Fruit fly (Drosophila melanogaster) whole organism, embryonic: Measurements from ENCODE around the gene dah.

Experiments used
- ATbp ChIP-seq: fragments of 200-800 bp; sonication (Bioruptor generic); optimal IDR thresholded peaks from 2 replicates; lab custom pipeline; 2017; ENCODE audit warnings: missing biosample characterization, mild to moderate bottlenecking, missing genetic modification characterization, missing genetic modification reagents
- B-H1 ChIP-seq: fragments of 200-800 bp; sonication (Bioruptor generic); IDR thresholded peaks from 3 replicates; pipeline ENCODE4 v1.3.6; 2022; ENCODE audit warnings: missing biosample characterization, missing genetic modification characterization
- B-H2 ChIP-seq: fragments of 200-800 bp; sonication (Bioruptor generic); optimal IDR thresholded peaks from 2 replicates; lab custom pipeline; 2018; ENCODE audit warnings: missing biosample characterization, mild to moderate bottlenecking, missing genetic modification characterization
- CG11456 ChIP-seq: fragments of 200-800 bp; sonication (Bioruptor generic); IDR thresholded peaks from 3 replicates; pipeline ENCODE4 v1.3.6; 2022; ENCODE audit warnings: missing biosample characterization, missing genetic modification characterization
- CG11560 ChIP-seq: fragments of 200-800 bp; sonication (Bioruptor generic); IDR thresholded peaks from 3 replicates; pipeline ENCODE4 v1.3.6; 2022; ENCODE audit warnings: missing biosample characterization, missing genetic modification characterization
- CG12236 ChIP-seq: fragments of 200-800 bp; sonication (Bioruptor generic); optimal IDR thresholded peaks from 2 replicates; lab custom pipeline; 2016; ENCODE audit warnings: missing biosample characterization, missing genetic modification characterization
- CG1233 ChIP-seq: fragments of 200-800 bp; sonication (Bioruptor generic); optimal IDR thresholded peaks from 4 replicates; lab custom pipeline; 2018; ENCODE audit warnings: missing biosample characterization, mild to moderate bottlenecking, missing genetic modification characterization
- CG13287 ChIP-seq: fragments of 200-800 bp; sonication (Bioruptor generic); IDR thresholded peaks from 2 replicates; pipeline ENCODE4 v1.3.6; 2022; ENCODE audit warnings: missing biosample characterization, missing genetic modification characterization; ENCODE audit not compliant: partially characterized antibody
- CG1647 ChIP-seq: fragments of 200-800 bp; sonication (Bioruptor generic); optimal IDR thresholded peaks from 3 replicates; lab custom pipeline; 2016; ENCODE audit warnings: missing biosample characterization, missing genetic modification characterization
- CG17328 ChIP-seq: fragments of 200-800 bp; sonication (Bioruptor generic); IDR thresholded peaks from 2 replicates; pipeline ENCODE4 v1.3.6; 2022; ENCODE audit warnings: missing biosample characterization, missing genetic modification characterization
- CG18599 ChIP-seq: fragments of 200-800 bp; sonication (Bioruptor generic); optimal IDR thresholded peaks from 3 replicates; lab custom pipeline; 2017; ENCODE audit warnings: missing biosample characterization, missing genetic modification characterization, mild to moderate bottlenecking, moderate library complexity, missing genetic modification reagents
- CG2116 ChIP-seq: fragments of 200-800 bp; sonication (Bioruptor generic); optimal IDR thresholded peaks from 3 replicates; lab custom pipeline; 2018; ENCODE audit warnings: missing biosample characterization, mild to moderate bottlenecking, missing genetic modification characterization
- CG4820 ChIP-seq: fragments of 200-800 bp; sonication (Bioruptor generic); optimal IDR thresholded peaks from 3 replicates; lab custom pipeline; 2016; ENCODE audit warnings: missing biosample characterization, missing genetic modification characterization
- CG5953 ChIP-seq: fragments of 200-800 bp; sonication (Bioruptor generic); IDR thresholded peaks from 2 replicates; pipeline ENCODE4 v1.3.6; 2022; ENCODE audit warnings: missing biosample characterization, missing genetic modification characterization
- CG6791 ChIP-seq: fragments of 200-800 bp; sonication (Bioruptor generic); IDR thresholded peaks from 3 replicates; pipeline ENCODE4 v1.3.6; 2022; ENCODE audit warnings: missing biosample characterization, missing genetic modification characterization; ENCODE audit not compliant: partially characterized antibody
- CG7786 ChIP-seq: fragments of 200-800 bp; sonication (Bioruptor generic); optimal IDR thresholded peaks from 2 replicates; lab custom pipeline; 2016; ENCODE audit warnings: missing biosample characterization, missing genetic modification characterization
- CG7839 ChIP-seq: fragments of 200-800 bp; sonication (Bioruptor generic); optimal IDR thresholded peaks from 3 replicates; lab custom pipeline; 2018; ENCODE audit warnings: missing biosample characterization, mild to moderate bottlenecking, missing genetic modification characterization, moderate library complexity
- CG8089 ChIP-seq: fragments of 200-800 bp; sonication (Bioruptor generic); optimal IDR thresholded peaks from 3 replicates; lab custom pipeline; 2016; ENCODE audit warnings: missing biosample characterization, missing genetic modification characterization
- CG8388 ChIP-seq: fragments of 200-800 bp; sonication (Bioruptor generic); optimal IDR thresholded peaks from 2 replicates; lab custom pipeline; 2019; ENCODE audit warnings: missing biosample characterization, mild to moderate bottlenecking, missing genetic modification characterization, moderate library complexity
- CG8478 ChIP-seq: fragments of >200 bp; optimal IDR thresholded peaks from 2 replicates; lab custom pipeline; 2018
- CG9609 ChIP-seq: fragments of 200-800 bp; sonication (Bioruptor generic); optimal IDR thresholded peaks from 3 replicates; lab custom pipeline; 2016; ENCODE audit warnings: missing biosample characterization, missing genetic modification characterization
- CG9876 ChIP-seq: fragments of 200-800 bp; sonication (Bioruptor generic); optimal IDR thresholded peaks from 2 replicates; lab custom pipeline; 2016; ENCODE audit warnings: missing biosample characterization, missing genetic modification characterization
- CG9932 ChIP-seq: fragments of 200-800 bp; sonication (Bioruptor generic); IDR thresholded peaks from 2 replicates; pipeline ENCODE4 v1.3.6; 2022; ENCODE audit warnings: missing biosample characterization, missing genetic modification characterization
- D ChIP-seq, 2 experiments: fragments of 200-800 bp in 1 of 2; fragments of >200 bp in 1 of 2; sonication (Bioruptor generic) in 1 of 2; optimal IDR thresholded peaks; 2 replicates in 1 of 2; 3 replicates in 1 of 2; lab custom pipeline; 2017; ENCODE audit warnings: mild to moderate bottlenecking in 1 of 2, missing biosample characterization in 1 of 2, missing genetic modification characterization in 1 of 2, missing genetic modification reagents in 1 of 2
- D19B ChIP-seq: fragments of 200-800 bp; sonication (Bioruptor generic); optimal IDR thresholded peaks from 2 replicates; lab custom pipeline; 2017; ENCODE audit warnings: missing biosample characterization, mild to moderate bottlenecking, missing genetic modification characterization
- Hr3 ChIP-seq: fragments of 200-800 bp; sonication (Bioruptor generic); optimal IDR thresholded peaks from 3 replicates; lab custom pipeline; 2016; ENCODE audit warnings: missing biosample characterization, missing genetic modification characterization
- Max ChIP-seq: fragments of 200-800 bp; sonication (Bioruptor generic); optimal IDR thresholded peaks from 2 replicates; lab custom pipeline; 2016; ENCODE audit warnings: missing biosample characterization, mild to moderate bottlenecking, missing genetic modification characterization
- Sox100B ChIP-seq: fragments of 200-800 bp; sonication (Bioruptor generic); optimal IDR thresholded peaks from 3 replicates; lab custom pipeline; 2018; ENCODE audit warnings: missing biosample characterization, mild to moderate bottlenecking, missing genetic modification characterization
- ato ChIP-seq: fragments of 200-800 bp; sonication (Bioruptor generic); IDR thresholded peaks from 2 replicates; pipeline ENCODE4 v1.3.6; 2022; ENCODE audit warnings: missing biosample characterization, missing genetic modification characterization; ENCODE audit not compliant: partially characterized antibody
- cato ChIP-seq: fragments of 200-800 bp; sonication (Bioruptor generic); optimal IDR thresholded peaks from 2 replicates; lab custom pipeline; 2016; ENCODE audit warnings: missing biosample characterization, missing genetic modification characterization, borderline replicate concordance
- en ChIP-seq: fragments of 200-800 bp; sonication (Bioruptor generic); optimal IDR thresholded peaks from 2 replicates; lab custom pipeline; 2016; ENCODE audit warnings: missing biosample characterization, missing genetic modification characterization
- fd64A ChIP-seq: fragments of 200-800 bp; sonication (Bioruptor generic); optimal IDR thresholded peaks from 3 replicates; lab custom pipeline; 2018; ENCODE audit warnings: missing biosample characterization, mild to moderate bottlenecking, missing genetic modification characterization
- gce ChIP-seq: fragments of 200-800 bp; sonication (Bioruptor generic); IDR thresholded peaks from 3 replicates; pipeline ENCODE4 v1.3.6; 2022; ENCODE audit warnings: missing biosample characterization, missing genetic modification characterization
- gt ChIP-seq: fragments of 200-800 bp; sonication (Bioruptor generic); IDR thresholded peaks from 2 replicates; pipeline ENCODE4 v1.3.6; 2022; ENCODE audit warnings: missing biosample characterization, missing genetic modification characterization
- hth ChIP-seq: fragments of >200 bp; optimal IDR thresholded peaks from 2 replicates; lab custom pipeline; 2017; ENCODE audit warnings: inconsistent platforms
- jigr1 ChIP-seq: fragments of 200-800 bp; sonication (Bioruptor generic); IDR thresholded peaks from 3 replicates; pipeline ENCODE4 v1.3.6; 2022; ENCODE audit warnings: missing biosample characterization, missing genetic modification characterization
- lab ChIP-seq: fragments of 200-800 bp; sonication (Bioruptor generic); optimal IDR thresholded peaks from 3 replicates; lab custom pipeline; 2017; ENCODE audit warnings: missing biosample characterization, missing genetic modification characterization, mild to moderate bottlenecking, moderate library complexity, missing genetic modification reagents
- lov ChIP-seq, 2 experiments: fragments of 200-800 bp in 1 of 2; fragments of >200 bp in 1 of 2; sonication (Bioruptor generic) in 1 of 2; IDR thresholded peaks in 1 of 2; optimal IDR thresholded peaks in 1 of 2; 2 replicates in 1 of 2; 3 replicates in 1 of 2; pipeline versions ENCODE4 v1.3.6 to Lab custom; 2017 to 2022; ENCODE audit warnings: missing biosample characterization in 1 of 2, missing genetic modification characterization in 1 of 2
- prd ChIP-seq, 3 experiments: fragments of >200 bp in 2 of 3; fragments of 200-800 bp in 1 of 3; sonication (Bioruptor generic) in 1 of 3; optimal IDR thresholded peaks in 2 of 3; IDR thresholded peaks in 1 of 3; 2 replicates in 2 of 3; 3 replicates in 1 of 3; pipeline versions ENCODE4 v1.3.6 to Lab custom; 2017 to 2022; ENCODE audit warnings: missing biosample characterization in 1 of 3, missing genetic modification characterization in 1 of 3
- ranshi ChIP-seq: fragments of 200-800 bp; sonication (Bioruptor generic); IDR thresholded peaks from 2 replicates; pipeline ENCODE4 v1.3.6; 2022; ENCODE audit warnings: missing biosample characterization, missing genetic modification characterization
- row ChIP-seq: fragments of 200-800 bp; sonication (Bioruptor generic); IDR thresholded peaks from 3 replicates; pipeline ENCODE4 v1.3.6; 2022; ENCODE audit warnings: missing biosample characterization, missing genetic modification characterization
- schlank ChIP-seq: fragments of 200-800 bp; sonication (Bioruptor generic); optimal IDR thresholded peaks from 2 replicates; lab custom pipeline; 2018; ENCODE audit warnings: missing biosample characterization, mild to moderate bottlenecking, missing genetic modification characterization
- tgo ChIP-seq: fragments of 200-800 bp; sonication (Bioruptor generic); IDR thresholded peaks from 3 replicates; pipeline ENCODE4 v1.3.6; 2022; ENCODE audit warnings: missing biosample characterization, missing genetic modification characterization
- tup ChIP-seq: fragments of 200-800 bp; sonication (Bioruptor generic); optimal IDR thresholded peaks from 2 replicates; lab custom pipeline; 2016; ENCODE audit warnings: missing biosample characterization, mild to moderate bottlenecking, missing genetic modification characterization, moderate library complexity
- vnd ChIP-seq: fragments of 200-800 bp; sonication (Bioruptor generic); IDR thresholded peaks from 3 replicates; pipeline ENCODE4 v1.3.6; 2022; ENCODE audit warnings: missing biosample characterization, missing genetic modification characterization; ENCODE audit not compliant: partially characterized antibody
- wek ChIP-seq: fragments of 200-800 bp; sonication (Bioruptor generic); optimal IDR thresholded peaks from 3 replicates; lab custom pipeline; 2018; ENCODE audit warnings: missing biosample characterization, mild to moderate bottlenecking, missing genetic modification characterization, moderate library complexity
- wor ChIP-seq: fragments of 200-800 bp; sonication (Bioruptor generic); IDR thresholded peaks from 2 replicates; pipeline ENCODE4 v1.3.6; 2022; ENCODE audit warnings: missing biosample characterization, missing genetic modification characterization
- zf30C ChIP-seq: fragments of 200-800 bp; sonication (Bioruptor generic); optimal IDR thresholded peaks from 3 replicates; lab custom pipeline; 2018; ENCODE audit warnings: missing biosample characterization, mild to moderate bottlenecking, missing genetic modification characterization

The dah gene

dm6 chrX:15333066-15333874, 5.1 kb downstream of the dah start, which contains the start of the genes CG9114 and HDAC6 (continued):
- TF ChIP-seq ato (peak; percentile 63; the same call in 1 of the 2 replicates), CG1233 (no peak), CG8478 (lab: Kevin White, UChicago) (no peak), Sox100B (no peak), gt (GFP tag; lab: Robert Waterston, UW) (no peak), CG1647 (no peak), wor (GFP tag; lab: Robert Waterston, UW) (no peak), schlank (tag; lab: Kevin White, UChicago) (no peak), Hr3 (GFP tag; lab: Kevin White, UChicago) (no peak), CG13287 (GFP tag; lab: Robert Waterston, UW) (peak; percentile 91), CG11560 (tag; lab: Robert Waterston, UW) (no peak), CG9932 (GFP tag; lab: Robert Waterston, UW) (no peak), CG17328 (GFP tag; lab: Robert Waterston, UW) (no peak), CG7786 (GFP tag; lab: Kevin White, UChicago) (no peak), CG8089 (no peak), tup (GFP tag; lab: Kevin White, UChicago) (no peak), prd (optimal IDR thresholded peaks at IDR 0.05; lab: Kevin White, UChicago) (no peak), prd (GFP tag; IDR thresholded peaks at IDR 0.05; lab: Robert Waterston, UW) (no peak), en (GFP tag; lab: Kevin White, UChicago) (no peak), CG12236 (GFP tag; lab: Kevin White, UChicago) (no peak), D19B (no peak), Max (GFP tag; lab: Kevin White, UChicago) (no peak), CG5953 (GFP tag; lab: Robert Waterston, UW) (no peak), row (peak; percentile 15; the same call in 1 of the 3 replicates), D (optimal IDR thresholded peaks at IDR 0.05; lab: Kevin White, UChicago) (no peak), D (GFP tag; optimal IDR thresholded peaks at IDR 0.05; lab: Kevin White, UChicago) (no peak), cato (no peak), CG18599 (GFP tag; lab: Kevin White, UChicago) (no peak), jigr1 (GFP tag; lab: Robert Waterston, UW) (no peak), CG4820 (GFP tag; lab: Kevin White, UChicago) (no peak), ATbp (GFP tag; lab: Kevin White, UChicago) (no peak), hth (lab: Kevin White, UChicago) (no peak), CG9609 (no peak), ranshi (GFP tag; lab: Robert Waterston, UW) (no peak), B-H2 (no peak), lab (GFP tag; lab: Kevin White, UChicago) (peak; percentile 29), CG6791 (GFP tag; lab: Robert Waterston, UW) (peak; percentile 78), wek (GFP tag; lab: Kevin White, UChicago) (no peak), fd64A (GFP tag; lab: Kevin White, UChicago) (no peak), tgo (no peak), vnd (GFP tag; lab: Robert Waterston, UW) (peak; percentile 87; the same call in 2 of the 3 replicates), CG8388 (GFP tag; lab: Kevin White, UChicago) (peak; percentile 6), gce (GFP tag; lab: Robert Waterston, UW) (0 out of 3 replicates have a peak, but pooled peaks have one; percentile 60), CG11456 (GFP tag; lab: Robert Waterston, UW) (no peak), CG2116 (GFP tag; lab: Kevin White, UChicago) (peak; percentile 77), B-H1 (GFP tag; lab: Robert Waterston, UW) (no peak), CG9876 (no peak), CG7839 (tag; lab: Kevin White, UChicago) (no peak), lov (optimal IDR thresholded peaks at IDR 0.05; lab: Kevin White, UChicago) (no peak), lov (GFP tag; IDR thresholded peaks at IDR 0.05; lab: Robert Waterston, UW) (no peak), zf30C (GFP tag; lab: Kevin White, UChicago) (no peak)
